Fruit fly (Drosophila melanogaster): ENCODE measurements around the gene CG2200.

The CG2200 gene

dm6 chrX:13113863-13114407, 19.8 kb downstream of the CG2200 start:
- TF ChIP-seq pros (GFP tag; optimal IDR thresholded peaks at IDR 0.05) (peak; percentile 10), row (GFP tag; IDR thresholded peaks at IDR 0.05) (peak; percentile 28), ttk (GFP tag; IDR thresholded peaks at IDR 0.05) (0 out of 2 replicates have a peak, but pooled peaks have one; percentile 21), bbx (GFP tag; IDR thresholded peaks at IDR 0.05; ENCODE audit: partially characterized antibody) (0 out of 2 replicates have a peak, but pooled peaks have one; percentile 18), ci (GFP tag; IDR thresholded peaks at IDR 0.05) (peak; percentile 66; the same call in 2 of the 3 replicates), sr (GFP tag; IDR thresholded peaks at IDR 0.05) (no peak), sisA (GFP tag; IDR thresholded peaks at IDR 0.05) (peak; percentile 20; the same call in 1 of the 2 replicates), Sox102F (GFP tag; optimal IDR thresholded peaks at IDR 0.05) (peak; percentile 31), CG16815 (GFP tag; optimal IDR thresholded peaks at IDR 0.05) (no peak), CG12769 (tag; optimal IDR thresholded peaks at IDR 0.05) (peak; percentile 62), Drgx (GFP tag; IDR thresholded peaks at IDR 0.05) (peak; percentile 8; the same call in 1 of the 2 replicates), Kr (GFP tag; optimal IDR thresholded peaks at IDR 0.05) (no peak), CG11504 (tag; optimal IDR thresholded peaks at IDR 0.05) (peak; percentile 1), Oaz (GFP tag; IDR thresholded peaks at IDR 0.05) (no peak), Med (GFP tag) (peak; percentile 37), CkIIα-i1 (GFP tag; IDR thresholded peaks at IDR 0.05) (no peak), ase (GFP tag; IDR thresholded peaks at IDR 0.05) (0 out of 3 replicates have a peak, but pooled peaks have one; percentile 17), ara (GFP tag; IDR thresholded peaks at IDR 0.05) (peak; percentile 16; the same call in 1 of the 2 replicates), gem (tag; optimal IDR thresholded peaks at IDR 0.05) (peak; percentile 1), HLH3B (GFP tag; IDR thresholded peaks at IDR 0.05) (0 out of 2 replicates have a peak, but pooled peaks have one; percentile 17), Ets65A (GFP tag) (peak; percentile 31), CG7357 (GFP tag; IDR thresholded peaks at IDR 0.05) (0 out of 3 replicates have a peak, but pooled peaks have one; percentile 5), Blimp-1 (GFP tag; optimal IDR thresholded peaks at IDR 0.05) (peak; percentile 58), zfh1 (GFP tag; IDR thresholded peaks at IDR 0.05) (0 out of 3 replicates have a peak, but pooled peaks have one; percentile 13), grau (tag; optimal IDR thresholded peaks at IDR 0.05) (peak; percentile 50)

dm6 chrX:13114861-13115260, 20.8 kb downstream of the CG2200 start, which contains the start of gene CG42237:
Gene CG42237, plus strand, starts transcription at chrX:13115131.
- TF ChIP-seq vvl (GFP tag; IDR thresholded peaks at IDR 0.05) (0 out of 2 replicates have a peak, but pooled peaks have one; percentile 43), CG9932 (GFP tag; IDR thresholded peaks at IDR 0.05) (peak; percentile 39), CG32772 (GFP tag; IDR thresholded peaks at IDR 0.05) (peak; percentile 40; the same call in 1 of the 2 replicates), chinmo (GFP tag; IDR thresholded peaks at IDR 0.05; ENCODE audit: partially characterized antibody) (peak; percentile 64; the same call in 1 of the 4 replicates), ken (GFP tag; IDR thresholded peaks at IDR 0.05) (0 out of 3 replicates have a peak, but pooled peaks have one; percentile 19), nom (GFP tag; optimal IDR thresholded peaks at IDR 0.05) (peak; percentile 67), ci (GFP tag; IDR thresholded peaks at IDR 0.05) (0 out of 3 replicates have a peak, but pooled peaks have one; percentile 24), NC2α (GFP tag; optimal IDR thresholded peaks at IDR 0.05) (no peak), luna (GFP tag; optimal IDR thresholded peaks at IDR 0.05) (no peak), Drgx (GFP tag; IDR thresholded peaks at IDR 0.05) (peak; percentile 61), ara (GFP tag; IDR thresholded peaks at IDR 0.05) (0 out of 2 replicates have a peak, but pooled peaks have one; percentile 31), row (GFP tag; IDR thresholded peaks at IDR 0.05) (0 out of 3 replicates have a peak, but pooled peaks have one; percentile 48), chm (GFP tag; IDR thresholded peaks at IDR 0.05) (peak; percentile 21; the same call in 1 of the 2 replicates), Jarid2 (GFP tag; optimal IDR thresholded peaks at IDR 0.05) (peak; percentile 4), Med (GFP tag) (peak; percentile 72), Adf1 (GFP tag; IDR thresholded peaks at IDR 0.05) (peak; percentile 48; the same call in 1 of the 2 replicates), rib (GFP tag; IDR thresholded peaks at IDR 0.05) (0 out of 2 replicates have a peak, but pooled peaks have one; percentile 11), CG13287 (GFP tag; IDR thresholded peaks at IDR 0.05; ENCODE audit: partially characterized antibody) (0 out of 2 replicates have a peak, but pooled peaks have one; percentile 10), D19B (GFP tag; optimal IDR thresholded peaks at IDR 0.05) (peak; percentile 53), CG6175 (GFP tag; IDR thresholded peaks at IDR 0.05) (peak; percentile 39; the same call in 1 of the 3 replicates), CG12155 (GFP tag; optimal IDR thresholded peaks at IDR 0.05) (no peak), CG10321 (GFP tag; IDR thresholded peaks at IDR 0.05) (no peak), Hey (tag; optimal IDR thresholded peaks at IDR 0.05) (no peak), onecut (GFP tag; IDR thresholded peaks at IDR 0.05) (peak; percentile 29; the same call in 1 of the 2 replicates), vfl (GFP tag; optimal IDR thresholded peaks at IDR 0.05) (no peak)

All from whole organism, embryonic.